Fruit fly (Drosophila melanogaster) whole organism, wandering third instar larva: ENCODE measurements around the gene CheB38a.

Experiments used
- CG32264 ChIP-seq: fragments of 200-800 bp; sonication (Bioruptor generic); optimal IDR thresholded peaks from 2 replicates; lab custom pipeline; 2016; ENCODE audit warnings: missing biosample characterization, missing genetic modification characterization
- CrebA ChIP-seq: fragments of 200-800 bp; sonication (Bioruptor generic); optimal IDR thresholded peaks from 2 replicates; lab custom pipeline; 2016; ENCODE audit warnings: missing biosample characterization, mild to moderate bottlenecking, missing genetic modification characterization, borderline replicate concordance
- Dfd ChIP-seq: fragments of >200 bp; optimal IDR thresholded peaks from 2 replicates; lab custom pipeline; 2017; ENCODE audit warnings: missing biosample characterization, missing genetic modification characterization
- Dif ChIP-seq: fragments of 200-275, 200-300 bp; sonication (Bioruptor generic); optimal IDR thresholded peaks from 2 replicates; lab custom pipeline; 2018; ENCODE audit warnings: missing biosample characterization, missing genetic modification characterization; ENCODE audit not compliant: partially characterized antibody
- GATAd ChIP-seq: sonication (Bioruptor generic); optimal IDR thresholded peaks from 2 replicates; lab custom pipeline; 2016; ENCODE audit warnings: missing biosample characterization, missing genetic modification characterization
- HLH106 ChIP-seq: fragments of 200-800 bp; optimal IDR thresholded peaks from 3 replicates; lab custom pipeline; 2019; ENCODE audit warnings: missing biosample characterization, mild to moderate bottlenecking, missing genetic modification characterization, moderate library complexity
- Hnf4 ChIP-seq: fragments of 200-800 bp; sonication (Bioruptor generic); optimal IDR thresholded peaks from 2 replicates; lab custom pipeline; 2016; ENCODE audit warnings: missing biosample characterization, mild to moderate bottlenecking, missing genetic modification characterization
- Hr78 ChIP-seq: fragments of >200 bp; optimal IDR thresholded peaks from 2 replicates; lab custom pipeline; 2017; ENCODE audit warnings: missing biosample characterization, missing genetic modification characterization
- Hr83 ChIP-seq: fragments of 200-300 bp; sonication (Bioruptor generic); optimal IDR thresholded peaks from 2 replicates; lab custom pipeline; 2016; ENCODE audit warnings: missing biosample characterization, mild to moderate bottlenecking, missing genetic modification characterization, moderate library complexity; ENCODE audit not compliant: poor library complexity, severe bottlenecking
- Jra ChIP-seq: sonication (Bioruptor generic); optimal IDR thresholded peaks from 2 replicates; lab custom pipeline; 2016; ENCODE audit warnings: missing biosample characterization, missing genetic modification characterization
- Myc ChIP-seq: fragments of >200 bp; optimal IDR thresholded peaks from 2 replicates; lab custom pipeline; 2017
- OdsH ChIP-seq: fragments of 200-800 bp; sonication (Bioruptor generic); optimal IDR thresholded peaks from 2 replicates; lab custom pipeline; 2016; ENCODE audit warnings: missing biosample characterization, mild to moderate bottlenecking, missing genetic modification characterization
- Rel ChIP-seq, 2 experiments: fragments of 200-800 bp; sonication (Bioruptor generic) in 1 of 2; optimal IDR thresholded peaks; 2 replicates in 1 of 2; 3 replicates in 1 of 2; lab custom pipeline; 2016 to 2019; ENCODE audit warnings: mild to moderate bottlenecking in 2 of 2, missing biosample characterization in 2 of 2, missing genetic modification characterization in 2 of 2, moderate library complexity in 1 of 2
- Sp1 ChIP-seq: fragments of 200-800 bp; sonication (Bioruptor generic); optimal IDR thresholded peaks from 3 replicates; lab custom pipeline; 2019; ENCODE audit warnings: missing biosample characterization, mild to moderate bottlenecking, missing genetic modification characterization, moderate library complexity
- Vsx2 ChIP-seq: fragments of 200-300, 225-300 bp; sonication (Bioruptor generic); optimal IDR thresholded peaks from 2 replicates; lab custom pipeline; 2018; ENCODE audit warnings: missing biosample characterization, missing genetic modification characterization; ENCODE audit not compliant: partially characterized antibody
- br ChIP-seq: fragments of 200-800 bp; sonication (Bioruptor generic); optimal IDR thresholded peaks from 2 replicates; lab custom pipeline; 2016; ENCODE audit warnings: missing biosample characterization, missing genetic modification characterization
- brk ChIP-seq: fragments of 200-800 bp; sonication (Bioruptor generic); optimal IDR thresholded peaks from 2 replicates; lab custom pipeline; 2016; ENCODE audit warnings: missing biosample characterization, mild to moderate bottlenecking, missing genetic modification characterization
- dl ChIP-seq, 2 experiments: fragments of 175-275, 200-275 bp in 1 of 2; fragments of 200-275 bp in 1 of 2; sonication (Bioruptor generic); optimal IDR thresholded peaks; lab custom pipeline; 2018; ENCODE audit warnings: mild to moderate bottlenecking in 2 of 2, missing biosample characterization in 2 of 2, missing genetic modification characterization in 2 of 2, moderate library complexity in 2 of 2; ENCODE audit not compliant: partially characterized antibody in 2 of 2, insufficient read depth in 1 of 2
- ey ChIP-seq: fragments of 200-800 bp; sonication (Bioruptor generic); optimal IDR thresholded peaks from 2 replicates; lab custom pipeline; 2016; ENCODE audit warnings: missing biosample characterization, missing genetic modification characterization
- foxo ChIP-seq, 2 experiments: fragments of 200-800 bp; sonication (Bioruptor generic); optimal IDR thresholded peaks; 2 replicates in 1 of 2; 3 replicates in 1 of 2; lab custom pipeline; 2016 to 2017; ENCODE audit warnings: missing biosample characterization in 2 of 2, missing genetic modification characterization in 2 of 2
- fru ChIP-seq: fragments of 200-800 bp; sonication (Bioruptor generic); optimal IDR thresholded peaks from 3 replicates; lab custom pipeline; 2016; ENCODE audit warnings: missing biosample characterization, mild to moderate bottlenecking, missing genetic modification characterization
- h ChIP-seq: fragments of 200-800 bp; sonication (Bioruptor generic); optimal IDR thresholded peaks from 3 replicates; lab custom pipeline; 2016; ENCODE audit warnings: missing biosample characterization, mild to moderate bottlenecking, missing genetic modification characterization
- jim ChIP-seq: fragments of 175-275, 200-325 bp; sonication (Bioruptor generic); optimal IDR thresholded peaks from 2 replicates; lab custom pipeline; 2016; ENCODE audit warnings: missing biosample characterization, mild to moderate bottlenecking, missing genetic modification characterization
- pan ChIP-seq: fragments of >200 bp; optimal IDR thresholded peaks from 2 replicates; lab custom pipeline; 2017
- psq ChIP-seq: fragments of 200-800 bp; sonication (Bioruptor generic); optimal IDR thresholded peaks from 3 replicates; lab custom pipeline; 2017; ENCODE audit warnings: missing biosample characterization, mild to moderate bottlenecking, missing genetic modification characterization, moderate library complexity
- rgr ChIP-seq: fragments of 200-800 bp; sonication (Bioruptor generic); optimal IDR thresholded peaks from 3 replicates; lab custom pipeline; 2016; ENCODE audit warnings: missing biosample characterization, mild to moderate bottlenecking, missing genetic modification characterization
- sage ChIP-seq: fragments of 200-800 bp; sonication (Bioruptor generic); optimal IDR thresholded peaks from 2 replicates; lab custom pipeline; 2016; ENCODE audit warnings: missing biosample characterization, mild to moderate bottlenecking, missing genetic modification characterization
- sv ChIP-seq: fragments of 200-800 bp; sonication (Bioruptor generic); optimal IDR thresholded peaks from 3 replicates; lab custom pipeline; 2016; ENCODE audit warnings: missing biosample characterization, missing genetic modification characterization
- tai ChIP-seq: sonication (Bioruptor generic); optimal IDR thresholded peaks from 2 replicates; lab custom pipeline; 2016; ENCODE audit warnings: missing biosample characterization, missing genetic modification characterization
- usp ChIP-seq: fragments of >200 bp; optimal IDR thresholded peaks from 2 replicates; lab custom pipeline; 2017; ENCODE audit warnings: missing biosample characterization, missing genetic modification characterization
- woc ChIP-seq: sonication (Bioruptor generic); optimal IDR thresholded peaks from 2 replicates; lab custom pipeline; 2016; ENCODE audit warnings: missing biosample characterization, mild to moderate bottlenecking, missing genetic modification characterization

Gene CheB38a

DNA sequence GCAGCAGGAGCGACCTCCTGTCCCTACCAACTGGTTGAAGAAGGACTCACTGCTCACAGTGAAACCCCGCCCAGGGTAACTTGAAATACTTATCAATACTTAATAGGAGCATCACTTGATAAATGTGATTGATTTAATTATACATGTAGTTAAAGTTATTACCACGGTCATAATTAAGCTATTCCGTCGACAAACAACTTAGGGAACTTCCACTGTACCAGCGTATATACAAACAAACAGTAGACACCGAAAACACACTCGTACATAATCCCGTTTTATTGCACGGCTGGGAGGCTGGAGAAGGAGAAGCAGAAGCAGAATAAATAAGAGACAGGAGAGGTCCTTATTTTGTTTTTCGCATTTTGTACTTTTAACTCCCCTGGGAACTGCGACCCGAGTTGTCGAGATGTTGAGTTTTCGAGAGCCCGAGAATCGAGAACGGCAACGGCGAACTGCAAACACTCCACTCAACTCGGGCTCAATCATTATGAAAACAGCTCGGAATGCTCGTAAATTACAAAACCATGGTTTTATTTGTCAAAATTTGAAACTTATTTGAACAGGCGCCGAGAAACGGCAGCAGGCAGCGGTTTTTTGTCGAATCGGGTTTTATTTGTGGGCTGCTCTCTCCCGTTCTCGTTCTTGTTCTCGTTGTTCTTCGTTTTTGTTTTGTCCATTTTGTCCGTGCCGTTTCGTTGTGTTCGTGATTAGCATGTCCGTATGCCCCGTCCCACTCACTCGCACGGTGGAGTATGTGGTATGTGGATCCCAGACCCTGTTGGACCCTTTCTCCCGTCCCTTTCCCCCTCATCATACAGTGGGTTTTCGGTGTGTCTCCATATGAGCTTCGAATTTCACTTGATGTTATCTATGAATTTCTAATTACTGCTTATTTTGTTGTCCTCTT, 18.1 kb downstream of the CheB38a start (continued):
- TF ChIP-seq Hr83 (GFP tag; lab: Kevin White, UChicago) (peak; percentile 89), Dif (GFP tag; lab: Kevin White, UChicago) (peak; percentile 12), foxo (GFP tag; optimal IDR thresholded peaks at IDR 0.05; lab: Kevin White, UChicago) (peak; percentile 73 to 99), usp (GFP tag; lab: Kevin White, UChicago) (no peak), CrebA (GFP tag; lab: Kevin White, UChicago) (peak; percentile 76), fru (GFP tag; lab: Kevin White, UChicago) (peak; percentile 99)

DNA sequence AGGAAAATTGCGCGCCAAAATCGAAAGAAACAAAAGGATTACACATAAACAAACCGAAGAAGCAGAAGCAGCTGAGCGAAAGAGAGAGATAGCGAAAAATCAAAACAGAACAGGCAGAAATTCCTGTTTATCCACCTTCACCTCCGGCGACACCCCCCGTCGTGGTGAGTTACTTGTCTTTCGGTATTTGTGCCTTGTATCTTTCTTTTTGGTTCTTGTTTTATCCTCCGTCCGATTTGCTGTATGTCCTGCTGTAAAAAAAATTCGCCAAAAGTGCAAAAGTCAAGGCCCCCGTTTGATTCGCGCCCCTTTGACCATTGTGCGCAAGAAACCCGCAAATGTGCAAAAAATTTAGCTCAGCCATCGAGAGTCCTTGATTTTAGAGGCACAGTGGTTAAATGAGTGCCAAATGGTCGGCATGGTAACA, 20.0 kb downstream of the CheB38a start:
- TF ChIP-seq Dfd, result no peak
- no peak for TF ChIP-seq HLH106 (tag; lab: Kevin White, UChicago)
- TF ChIP-seq fru (GFP tag; lab: Kevin White, UChicago), result peak; percentile 2
- no peak for TF ChIP-seq GATAd (GFP tag; lab: Kevin White, UChicago)
- TF ChIP-seq pan (lab: Kevin White, UChicago), result no peak
- no peak for TF ChIP-seq Sp1 (GFP tag; lab: Kevin White, UChicago)
- peak; percentile 52 for TF ChIP-seq Dif (GFP tag; lab: Kevin White, UChicago)
- TF ChIP-seq psq (GFP tag; lab: Kevin White, UChicago), result peak; percentile 94
- no peak for TF ChIP-seq Myc (lab: Kevin White, UChicago)
- no peak for TF ChIP-seq woc (GFP tag; lab: Kevin White, UChicago)
- no peak for TF ChIP-seq CrebA (GFP tag; lab: Kevin White, UChicago)
- TF ChIP-seq usp (GFP tag; lab: Kevin White, UChicago), result no peak
- TF ChIP-seq h (GFP tag; lab: Kevin White, UChicago), result no peak
- no peak for TF ChIP-seq CG32264 (GFP tag; lab: Kevin White, UChicago)
- no peak for TF ChIP-seq Hr78 (GFP tag; lab: Kevin White, UChicago)
- peak; percentile 17 for TF ChIP-seq jim (GFP tag; lab: Kevin White, UChicago)
- TF ChIP-seq Rel (GFP tag; optimal IDR thresholded peaks at IDR 0.05; lab: Kevin White, UChicago), result no peak
- TF ChIP-seq Rel (tag; optimal IDR thresholded peaks at IDR 0.05; lab: Kevin White, UChicago), result no peak
- TF ChIP-seq rgr (GFP tag; lab: Kevin White, UChicago), result no peak
- TF ChIP-seq dl (GFP tag; optimal IDR thresholded peaks at IDR 0.05; lab: Kevin White, UChicago; ENCODE audit: insufficient read depth in 1 of 2, partially characterized antibody in 2 of 2), result peak in 1 of 2 experiments; percentile 18
- no peak for TF ChIP-seq Jra (GFP tag; lab: Kevin White, UChicago)
- TF ChIP-seq tai (GFP tag; lab: Kevin White, UChicago), result no peak
- TF ChIP-seq Vsx2 (GFP tag; lab: Kevin White, UChicago), result peak; percentile 87

dm6 chr2L:20797515-20797847, 20.9 kb downstream of the CheB38a start, which contains the start of gene CG9328:
Gene CG9328 (plus strand): TSS chr2L:20797715.
- TF ChIP-seq tai (GFP tag; lab: Kevin White, UChicago) (peak; percentile 25), Sp1 (GFP tag; lab: Kevin White, UChicago) (peak; percentile 28), psq (GFP tag; lab: Kevin White, UChicago) (peak; percentile 70), HLH106 (tag; lab: Kevin White, UChicago) (no peak), fru (GFP tag; lab: Kevin White, UChicago) (peak; percentile 48), Jra (GFP tag; lab: Kevin White, UChicago) (peak; percentile 49), ey (GFP tag; lab: Kevin White, UChicago) (peak; percentile 36), Myc (lab: Kevin White, UChicago) (no peak), h (GFP tag; lab: Kevin White, UChicago) (peak; percentile 62), Hr83 (GFP tag; lab: Kevin White, UChicago) (peak; percentile 40), brk (GFP tag; lab: Kevin White, UChicago) (peak; percentile 27), sv (GFP tag; lab: Kevin White, UChicago) (no peak), br (peak; percentile 36), Rel (GFP tag; optimal IDR thresholded peaks at IDR 0.05; lab: Kevin White, UChicago) (no peak), Rel (tag; optimal IDR thresholded peaks at IDR 0.05; lab: Kevin White, UChicago) (peak; percentile 69), Dif (GFP tag; lab: Kevin White, UChicago) (peak; percentile 81), OdsH (GFP tag; lab: Kevin White, UChicago) (no peak), dl (GFP tag; optimal IDR thresholded peaks at IDR 0.05; lab: Kevin White, UChicago; ENCODE audit: insufficient read depth in 1 of 2, partially characterized antibody in 2 of 2) (no peak), rgr (GFP tag; lab: Kevin White, UChicago) (peak; percentile 53), Vsx2 (GFP tag; lab: Kevin White, UChicago) (no peak), Hnf4 (GFP tag; lab: Kevin White, UChicago) (peak; percentile 62), sage (GFP tag; lab: Kevin White, UChicago) (peak; percentile 5), woc (GFP tag; lab: Kevin White, UChicago) (peak; percentile 68), foxo (GFP tag; optimal IDR thresholded peaks at IDR 0.05; lab: Kevin White, UChicago) (peak; percentile 10 to 40)
